Worm (Caenorhabditis elegans): ENCODE results near the gene C44B7.11.

C44B7.11 gene

ce11 chrII:6918862-6919261 is 21.5 kb upstream of the C44B7.11 start, which contains the start of gene B0252.5:
B0252.5 (minus strand) TSS chrII:6918878.
- TF ChIP-seq fkh-8 (tag; optimal IDR thresholded peaks at IDR 0.05) (no peak), C16A3.4 (tag; optimal IDR thresholded peaks at IDR 0.05) (no peak), aha-1 (tag; optimal IDR thresholded peaks at IDR 0.05) (no peak), elt-2 (tag; optimal IDR thresholded peaks at IDR 0.05) (peak; percentile 32)

- TF ChIP-seq efl-1 (optimal IDR thresholded peaks at IDR 0.05) = no peak
- TF ChIP-seq efl-1 (GFP tag; optimal IDR thresholded peaks at IDR 0.05 in 1 of 2) = peak in 1 of 2 experiments; percentile 85
- no peak for TF ChIP-seq unc-62 (GFP tag; optimal IDR thresholded peaks at IDR 0.05)
These were observed 20.4 kb upstream of the C44B7.11 start, which contains the start of gene B0252.11 for ce11 chrII:6917710-6918109. B0252.11 (minus strand) TSS chrII:6917810.

- no peak for TF ChIP-seq lin-14 (GFP tag; optimal IDR thresholded peaks at IDR 0.05)
- TF ChIP-seq mep-1 (tag; optimal IDR thresholded peaks at IDR 0.05) = no peak
- no peak for TF ChIP-seq ceh-82 (tag; optimal IDR thresholded peaks at IDR 0.05)
- no peak for TF ChIP-seq F16B12.6 (tag; optimal IDR thresholded peaks at IDR 0.05)
- no peak for TF ChIP-seq nhr-47 (tag; optimal IDR thresholded peaks at IDR 0.05)
- no peak for TF ChIP-seq nhr-71 (tag; optimal IDR thresholded peaks at IDR 0.05)
- TF ChIP-seq nhr-19 (GFP tag; conservative IDR thresholded peaks at IDR 0.05) = no peak
- no peak for TF ChIP-seq unc-98 (GFP tag; IDR thresholded peaks at IDR 0.05)
- no peak for TF ChIP-seq elt-3 (tag; optimal IDR thresholded peaks at IDR 0.05)
- no peak for TF ChIP-seq xbp-1 (tag; optimal IDR thresholded peaks at IDR 0.05)
These were observed 18.5 kb upstream of the C44B7.11 start, which contains the start of gene B0252.8 for ce11 chrII:6915875-6916274. B0252.8 (plus strand) TSS chrII:6916166.

- TF ChIP-seq vab-15 (tag; optimal IDR thresholded peaks at IDR 0.05) = peak; percentile 72
- peak; percentile 95 for TF ChIP-seq nhr-19 (GFP tag; conservative IDR thresholded peaks at IDR 0.05)
- TF ChIP-seq mdl-1 (tag; optimal IDR thresholded peaks at IDR 0.05) = peak in 1 of 2 experiments; percentile 29
- peak; percentile 96 for TF ChIP-seq egl-13 (tag; optimal IDR thresholded peaks at IDR 0.05)
- TF ChIP-seq ces-1 (GFP tag; optimal IDR thresholded peaks at IDR 0.05) = no peak
- TF ChIP-seq ztf-11 (tag; optimal IDR thresholded peaks at IDR 0.05) = peak in 1 of 2 experiments; percentile 99
- TF ChIP-seq nhr-11 (tag; optimal IDR thresholded peaks at IDR 0.05) = peak; percentile 13
- peak; percentile 96 to 97 for TF ChIP-seq lin-35 (GFP tag; optimal IDR thresholded peaks at IDR 0.05)
- no peak for TF ChIP-seq fos-1 (tag; optimal IDR thresholded peaks at IDR 0.05)
- peak; percentile 30 for TF ChIP-seq F16B12.6 (tag; optimal IDR thresholded peaks at IDR 0.05)
- no peak for TF ChIP-seq nhr-76 (tag; optimal IDR thresholded peaks at IDR 0.05)
- TF ChIP-seq swsn-7 (tag; optimal IDR thresholded peaks at IDR 0.05) = peak; percentile 93
- no peak for TF ChIP-seq pag-3 (tag; optimal IDR thresholded peaks at IDR 0.05; ENCODE audit: borderline replicate concordance, insufficient read depth)
- peak; percentile 61 for TF ChIP-seq blmp-1 (tag; optimal IDR thresholded peaks at IDR 0.05)
- TF ChIP-seq C34B4.2 (tag; optimal IDR thresholded peaks at IDR 0.05) = peak; percentile 13
- no peak for TF ChIP-seq unc-30 (tag; optimal IDR thresholded peaks at IDR 0.05)
- peak; percentile 91 for TF ChIP-seq Y116A8C.19 (tag; optimal IDR thresholded peaks at IDR 0.05; ENCODE audit: borderline replicate concordance)
- peak; percentile 94 for TF ChIP-seq nhr-71 (tag; optimal IDR thresholded peaks at IDR 0.05)
- TF ChIP-seq skn-1 (tag; optimal IDR thresholded peaks at IDR 0.05) = peak; percentile 58
- peak; percentile 84 for TF ChIP-seq unc-86 (tag; optimal IDR thresholded peaks at IDR 0.05)
- TF ChIP-seq nhr-12 (tag; optimal IDR thresholded peaks at IDR 0.05) = no peak
- peak; percentile 94 for TF ChIP-seq tbx-2 (tag; optimal IDR thresholded peaks at IDR 0.05)
- TF ChIP-seq hlh-17 (GFP tag; optimal IDR thresholded peaks at IDR 0.05; ENCODE audit: borderline replicate concordance) = peak; percentile 87
- TF ChIP-seq grh-1 (GFP tag; IDR thresholded peaks at IDR 0.05) = peak; percentile 84
- TF ChIP-seq ztf-4 (tag; optimal IDR thresholded peaks at IDR 0.05) = peak; percentile 66
- TF ChIP-seq egl-27 (tag; optimal IDR thresholded peaks at IDR 0.05) = no peak
- no peak for TF ChIP-seq tlp-1 (tag; optimal IDR thresholded peaks at IDR 0.05)
- TF ChIP-seq ets-5 (GFP tag; IDR thresholded peaks at IDR 0.05) = no peak
- peak; percentile 98 for TF ChIP-seq irx-1 (tag; optimal IDR thresholded peaks at IDR 0.05)
- TF ChIP-seq pax-3 (tag; optimal IDR thresholded peaks at IDR 0.05) = peak; percentile 93
- peak; percentile 94 to 96 (median 96) for TF ChIP-seq dpl-1 (GFP tag; optimal IDR thresholded peaks at IDR 0.05)
- peak; percentile 66 for TF ChIP-seq mep-1 (tag; optimal IDR thresholded peaks at IDR 0.05)
- peak; percentile 77 for TF ChIP-seq fkh-8 (tag; optimal IDR thresholded peaks at IDR 0.05)
- TF ChIP-seq lin-39 (tag; optimal IDR thresholded peaks at IDR 0.05) = peak; percentile 52
- peak; percentile 89 for TF ChIP-seq snu-23 (GFP tag; optimal IDR thresholded peaks at IDR 0.05)
These were observed 16.0 kb upstream of the C44B7.11 start, which contains the start of gene cyn-10 for ce11 chrII:6913309-6913708. cyn-10 (minus strand) TSS chrII:6913365.
